Worm (Caenorhabditis elegans) whole organism, L2 larva: ENCODE data around the gene ttr-43.

Experiments used
- R02D3.7 ChIP-seq: fragments of 150-350 bp; optimal IDR thresholded peaks from 2 replicates; lab custom pipeline; 2014; ENCODE audit warnings: missing biosample characterization, missing genetic modification characterization
- Y55F3AM.14 ChIP-seq: fragments of 200-800 bp; sonication (Bioruptor generic); optimal IDR thresholded peaks from 2 replicates; lab custom pipeline; 2018; ENCODE audit warnings: mild to moderate bottlenecking, missing genetic modification characterization, missing compliant biosample characterization
- alr-1 ChIP-seq: fragments of 150-350 bp; optimal IDR thresholded peaks from 2 replicates; lab custom pipeline; 2014; ENCODE audit warnings: missing biosample characterization, missing genetic modification characterization
- aly-2 ChIP-seq: fragments of 150-350 bp; optimal IDR thresholded peaks from 2 replicates; lab custom pipeline; 2014; ENCODE audit warnings: missing biosample characterization, missing genetic modification characterization
- ama-1 ChIP-seq: fragments of 150-350 bp; optimal IDR thresholded peaks from 2 replicates; lab custom pipeline; 2018; ENCODE audit warnings: inconsistent platforms
- blmp-1 ChIP-seq: sonication (generic microtip); optimal IDR thresholded peaks from 2 replicates; lab custom pipeline; 2017; ENCODE audit warnings: missing genetic modification characterization, mild to moderate bottlenecking, missing compliant biosample characterization, antibody characterized with exemption, moderate library complexity; ENCODE audit not compliant: insufficient read depth
- ceh-16 ChIP-seq: fragments of 150-350 bp; optimal IDR thresholded peaks from 2 replicates; lab custom pipeline; 2014; ENCODE audit warnings: missing biosample characterization, missing genetic modification characterization
- crh-2 ChIP-seq: sonication (generic microtip); optimal IDR thresholded peaks from 2 replicates; lab custom pipeline; 2017; ENCODE audit warnings: missing biosample characterization, missing genetic modification characterization
- dmd-4 ChIP-seq: sonication (generic microtip); optimal IDR thresholded peaks from 2 replicates; lab custom pipeline; 2017; ENCODE audit warnings: missing biosample characterization, missing genetic modification characterization
- egl-27 ChIP-seq: sonication (generic microtip); optimal IDR thresholded peaks from 3 replicates; lab custom pipeline; 2017; ENCODE audit warnings: missing biosample characterization, missing genetic modification reagents, missing genetic modification characterization
- elt-1 ChIP-seq: fragments of 150-350 bp; optimal IDR thresholded peaks from 2 replicates; lab custom pipeline; 2014; ENCODE audit warnings: missing biosample characterization, missing genetic modification characterization
- elt-3 ChIP-seq: sonication (generic microtip); optimal IDR thresholded peaks from 2 replicates; lab custom pipeline; 2017; ENCODE audit warnings: missing biosample characterization, missing genetic modification characterization
- fos-1 ChIP-seq: fragments of 150-350 bp; optimal IDR thresholded peaks from 2 replicates; lab custom pipeline; 2014; ENCODE audit warnings: missing biosample characterization, missing genetic modification characterization
- gmeb-1 ChIP-seq: fragments of 150-350 bp; optimal IDR thresholded peaks from 2 replicates; lab custom pipeline; 2014; ENCODE audit warnings: missing biosample characterization, missing genetic modification characterization
- lin-11 ChIP-seq: fragments of 150-350 bp; sonication (generic microtip); optimal IDR thresholded peaks from 2 replicates; lab custom pipeline; 2014; ENCODE audit warnings: missing biosample characterization, missing genetic modification characterization, inconsistent platforms, mixed read lengths
- lin-13 ChIP-seq: fragments of 150-350 bp; optimal IDR thresholded peaks from 2 replicates; lab custom pipeline; 2014; ENCODE audit warnings: missing biosample characterization, missing genetic modification reagents, missing genetic modification characterization
- lin-39 ChIP-seq: fragments of 150-350 bp; optimal IDR thresholded peaks from 2 replicates; lab custom pipeline; 2014; ENCODE audit warnings: missing biosample characterization, missing genetic modification reagents, missing genetic modification characterization
- lsy-2 ChIP-seq, 2 experiments: fragments of 150-350 bp in 1 of 2; sonication (generic microtip) in 1 of 2; optimal IDR thresholded peaks; 2 replicates each; lab custom pipeline; 2014 to 2017; ENCODE audit warnings: missing biosample characterization in 2 of 2, missing genetic modification characterization in 2 of 2
- mbf-1 ChIP-seq: sonication (generic microtip); optimal IDR thresholded peaks from 2 replicates; lab custom pipeline; 2017; ENCODE audit warnings: missing biosample characterization, missing genetic modification characterization
- mdl-1 ChIP-seq, 2 experiments: fragments of 150-350 bp in 1 of 2; sonication (generic microtip) in 1 of 2; optimal IDR thresholded peaks; 2 replicates each; lab custom pipeline; 2017; ENCODE audit warnings: missing biosample characterization in 2 of 2, missing genetic modification characterization in 2 of 2
- nhr-10 ChIP-seq: sonication (generic microtip); optimal IDR thresholded peaks from 2 replicates; lab custom pipeline; 2017; ENCODE audit warnings: missing biosample characterization, missing genetic modification characterization
- nhr-12 ChIP-seq: fragments of 150-350 bp; optimal IDR thresholded peaks from 2 replicates; lab custom pipeline; 2014; ENCODE audit warnings: missing biosample characterization, missing genetic modification characterization
- nhr-129 ChIP-seq: fragments of 150-350 bp; optimal IDR thresholded peaks from 2 replicates; lab custom pipeline; 2014; ENCODE audit warnings: missing biosample characterization, missing genetic modification characterization
- nhr-23 ChIP-seq: fragments of 150-350 bp; optimal IDR thresholded peaks from 2 replicates; lab custom pipeline; 2014; ENCODE audit warnings: missing biosample characterization, missing genetic modification reagents, missing genetic modification characterization
- nhr-237 ChIP-seq: fragments of 150-350 bp; optimal IDR thresholded peaks from 2 replicates; lab custom pipeline; 2014; ENCODE audit warnings: missing biosample characterization, missing genetic modification characterization
- sem-4 ChIP-seq: fragments of 150-350 bp; optimal IDR thresholded peaks from 2 replicates; lab custom pipeline; 2014; ENCODE audit warnings: missing biosample characterization, missing genetic modification reagents, missing genetic modification characterization
- sma-3 ChIP-seq: sonication (generic microtip); optimal IDR thresholded peaks from 2 replicates; lab custom pipeline; 2016; ENCODE audit warnings: missing genetic modification reagents, missing genetic modification characterization, missing compliant biosample characterization
- sma-9 ChIP-seq, 2 experiments: fragments of 150-350 bp in 1 of 2; sonication (generic microtip) in 1 of 2; optimal IDR thresholded peaks; 2 replicates each; lab custom pipeline; 2014 to 2016; ENCODE audit warnings: missing genetic modification characterization in 2 of 2, mild to moderate bottlenecking in 1 of 2, missing biosample characterization in 1 of 2, missing compliant biosample characterization in 1 of 2, missing genetic modification reagents in 1 of 2, moderate library complexity in 1 of 2
- snpc-4 ChIP-seq: fragments of 150-350 bp; optimal IDR thresholded peaks from 2 replicates; lab custom pipeline; 2014; ENCODE audit warnings: missing biosample characterization, missing genetic modification characterization
- unc-39 ChIP-seq: fragments of 150-350 bp; optimal IDR thresholded peaks from 2 replicates; lab custom pipeline; 2014; ENCODE audit warnings: missing biosample characterization, missing genetic modification characterization
- unc-55 ChIP-seq: fragments of 150-350 bp; sonication (generic microtip); optimal IDR thresholded peaks from 3 replicates; lab custom pipeline; 2014; ENCODE audit warnings: missing biosample characterization, missing genetic modification reagents, missing genetic modification characterization
- unc-62 ChIP-seq: fragments of 150-350 bp; optimal IDR thresholded peaks from 2 replicates; lab custom pipeline; 2014; ENCODE audit warnings: missing biosample characterization, missing genetic modification reagents, missing genetic modification characterization
- zag-1 ChIP-seq: fragments of 150-350 bp; optimal IDR thresholded peaks from 2 replicates; lab custom pipeline; 2014; ENCODE audit warnings: missing biosample characterization, missing genetic modification characterization
- ztf-1 ChIP-seq: fragments of 200-800 bp; sonication (Bioruptor generic); conservative IDR thresholded peaks from 2 replicates; pipeline ENCODE4 v1.3.6; 2022; ENCODE audit warnings: missing genetic modification characterization, missing compliant biosample characterization
- ztf-11 ChIP-seq: sonication (generic microtip); optimal IDR thresholded peaks from 2 replicates; lab custom pipeline; 2017; ENCODE audit warnings: missing biosample characterization, missing genetic modification characterization
- ztf-4 ChIP-seq: fragments of 150-350 bp; optimal IDR thresholded peaks from 2 replicates; lab custom pipeline; 2014; ENCODE audit warnings: missing biosample characterization, missing genetic modification characterization

The ttr-43 gene

ce11 chrV:12629743-12630142, 39.2 kb upstream of the ttr-43 start, which contains the start of gene F56H9.6:
TSS of gene F56H9.6 (minus strand) at chrV:12629843.
- TF ChIP-seq egl-27 (tag; lab: Kevin White, UChicago) (no peak), elt-3 (tag; lab: Kevin White, UChicago) (no peak), zag-1 (tag; lab: Kevin White, UChicago) (no peak), ztf-11 (tag; lab: Kevin White, UChicago) (no peak), nhr-12 (no peak), lin-13 (GFP tag; lab: Kevin White, UChicago) (no peak), gmeb-1 (tag; lab: Kevin White, UChicago) (no peak), alr-1 (tag; lab: Kevin White, UChicago) (no peak), unc-39 (tag; lab: Kevin White, UChicago) (no peak), blmp-1 (tag; lab: Kevin White, UChicago) (no peak), unc-62 (GFP tag; lab: Kevin White, UChicago) (no peak), nhr-23 (tag; lab: Kevin White, UChicago) (no peak), lsy-2 (tag; optimal IDR thresholded peaks at IDR 0.05; lab: Kevin White, UChicago) (no peak)

ce11 chrV:12624371-12624770, 33.9 kb upstream of the ttr-43 start, which contains the start of gene F56H9.9:
TSS of gene F56H9.9 (minus strand) at chrV:12624471.
- TF ChIP-seq ceh-16 (tag; lab: Kevin White, UChicago) (no peak), fos-1 (tag; lab: Kevin White, UChicago) (no peak), ztf-1 (GFP tag; lab: Robert Waterston, UW) (no peak), mdl-1 (tag; optimal IDR thresholded peaks at IDR 0.05; lab: Kevin White, UChicago) (no peak), nhr-10 (no peak), R02D3.7 (no peak), unc-55 (GFP tag; lab: Kevin White, UChicago) (no peak), nhr-237 (tag; lab: Kevin White, UChicago) (no peak), ztf-4 (tag; lab: Kevin White, UChicago) (no peak), dmd-4 (tag; lab: Kevin White, UChicago) (no peak), lin-11 (no peak), ama-1 (no peak), gmeb-1 (tag; lab: Kevin White, UChicago) (no peak), lsy-2 (tag; optimal IDR thresholded peaks at IDR 0.05; lab: Kevin White, UChicago) (no peak), crh-2 (no peak), Y55F3AM.14 (no peak)
- TF ChIP-seq, all 48 proteins: peak for 0

- no peak for TF ChIP-seq nhr-10
- TF ChIP-seq elt-1 (tag; lab: Kevin White, UChicago): no peak
- no peak for TF ChIP-seq ztf-1 (GFP tag; lab: Robert Waterston, UW)
- no peak for TF ChIP-seq egl-27 (tag; lab: Kevin White, UChicago)
- TF ChIP-seq nhr-23 (tag; lab: Kevin White, UChicago): no peak
- no peak for TF ChIP-seq lin-39 (tag; lab: Kevin White, UChicago)
- no peak for TF ChIP-seq crh-2
- TF ChIP-seq R02D3.7: no peak
- no peak for TF ChIP-seq ama-1
- no peak for TF ChIP-seq nhr-129 (tag; lab: Kevin White, UChicago)
- no peak for TF ChIP-seq Y55F3AM.14
- TF ChIP-seq aly-2 (tag; lab: Kevin White, UChicago): no peak
- no peak for TF ChIP-seq nhr-12
- no peak for TF ChIP-seq mbf-1 (tag; lab: Kevin White, UChicago)
- TF ChIP-seq blmp-1 (tag; lab: Kevin White, UChicago): no peak
Measured at ce11 chrV:12612118-12612517, 21.6 kb upstream of the ttr-43 start, which contains the start of gene cyc-2.2. TSS of gene cyc-2.2 (minus strand) at chrV:12612218.

ce11 chrV:12611029-12611428, 20.5 kb upstream of the ttr-43 start, which contains the start of gene cubn-1:
TSS of gene cubn-1 (plus strand) at chrV:12611329.
- no peak for TF ChIP-seq sma-3 (GFP tag; lab: Kevin White, UChicago)
- no peak for TF ChIP-seq Y55F3AM.14
- no peak for TF ChIP-seq lsy-2 (tag; optimal IDR thresholded peaks at IDR 0.05; lab: Kevin White, UChicago)
- no peak for TF ChIP-seq aly-2 (tag; lab: Kevin White, UChicago)
- TF ChIP-seq snpc-4 (tag; lab: Kevin White, UChicago): no peak
- no peak for TF ChIP-seq egl-27 (tag; lab: Kevin White, UChicago)
- no peak for TF ChIP-seq nhr-129 (tag; lab: Kevin White, UChicago)
- no peak for TF ChIP-seq mbf-1 (tag; lab: Kevin White, UChicago)
- TF ChIP-seq fos-1 (tag; lab: Kevin White, UChicago): no peak
- TF ChIP-seq sma-9 (GFP tag; optimal IDR thresholded peaks at IDR 0.05; lab: Kevin White, UChicago): no peak
- no peak for TF ChIP-seq sma-9 (tag; optimal IDR thresholded peaks at IDR 0.05; lab: Kevin White, UChicago)
- TF ChIP-seq unc-62 (GFP tag; lab: Kevin White, UChicago): no peak
- TF ChIP-seq lin-39 (tag; lab: Kevin White, UChicago): no peak
- no peak for TF ChIP-seq mdl-1 (tag; optimal IDR thresholded peaks at IDR 0.05; lab: Kevin White, UChicago)
- TF ChIP-seq sem-4 (tag; lab: Kevin White, UChicago): no peak
